Worm (Caenorhabditis elegans): ENCODE data around the gene Y56A3A.7.

Gene Y56A3A.7

ce11 chrIII:11918247-11918769 lies 28.5 kb downstream of the Y56A3A.7 start, which contains the start of gene znf-593 (continued):
- TF ChIP-seq mes-4 (tag; optimal IDR thresholded peaks at IDR 0.05) (no peak), snpc-4 (GFP tag; optimal IDR thresholded peaks at IDR 0.05) (no peak), snpc-4 (tag; optimal IDR thresholded peaks at IDR 0.05) (no peak), hmg-1.2 (GFP tag; IDR thresholded peaks at IDR 0.05) (no peak), lin-40 (tag; optimal IDR thresholded peaks at IDR 0.05) (no peak), F55B11.4 (tag; optimal IDR thresholded peaks at IDR 0.05; ENCODE audit: borderline replicate concordance, insufficient read depth) (no peak), egl-44 (GFP tag; IDR thresholded peaks at IDR 0.05) (no peak), B0336.3 (GFP tag; IDR thresholded peaks at IDR 0.05) (no peak; the same call in 1 of the 2 replicates), ztf-18 (tag; optimal IDR thresholded peaks at IDR 0.05) (no peak), F22D6.2 (tag; optimal IDR thresholded peaks at IDR 0.05) (no peak), pha-4 (tag; optimal IDR thresholded peaks at IDR 0.05) (no peak), snpc-3.4 (tag; optimal IDR thresholded peaks at IDR 0.05) (no peak), rcor-1 (GFP tag; IDR thresholded peaks at IDR 0.05) (no peak), pbrm-1 (GFP tag; IDR thresholded peaks at IDR 0.05) (no peak), nfyb-1 (GFP tag; IDR thresholded peaks at IDR 0.05) (0 out of 2 replicates have a peak, but pooled peaks have one; percentile 30), dpff-1 (tag; optimal IDR thresholded peaks at IDR 0.05) (no peak), madf-10 (tag; optimal IDR thresholded peaks at IDR 0.05) (no peak), mcd-1 (GFP tag; IDR thresholded peaks at IDR 0.05) (no peak), let-526 (GFP tag; IDR thresholded peaks at IDR 0.05) (no peak), madf-8 (GFP tag; conservative IDR thresholded peaks at IDR 0.05) (no peak), madf-6 (GFP tag; IDR thresholded peaks at IDR 0.05) (peak; percentile 33; the same call in 1 of the 2 replicates), F23B12.7 (tag; optimal IDR thresholded peaks at IDR 0.05; ENCODE audit: insufficient read depth) (no peak), ekl-4 (GFP tag; IDR thresholded peaks at IDR 0.05) (0 out of 2 replicates have a peak, but pooled peaks have one; percentile 12), cebp-2 (GFP tag; IDR thresholded peaks at IDR 0.05) (no peak), K12H6.12 (tag; optimal IDR thresholded peaks at IDR 0.05) (no peak), mel-28 (tag; optimal IDR thresholded peaks at IDR 0.05; ENCODE audit: borderline replicate concordance) (no peak), rec-8 (tag; optimal IDR thresholded peaks at IDR 0.05) (no peak), nhr-27 (tag; optimal IDR thresholded peaks at IDR 0.05) (no peak), atf-7 (tag; optimal IDR thresholded peaks at IDR 0.05) (no peak), ztf-28 (GFP tag; IDR thresholded peaks at IDR 0.05) (no peak), nhr-120 (GFP tag; IDR thresholded peaks at IDR 0.05) (no peak), Y95B8A.8 (GFP tag; IDR thresholded peaks at IDR 0.05) (no peak), nhr-80 (tag; optimal IDR thresholded peaks at IDR 0.05) (no peak), F57A8.1 (GFP tag; optimal IDR thresholded peaks at IDR 0.05) (no peak), F57C9.4 (tag; optimal IDR thresholded peaks at IDR 0.05) (no peak), F52B5.7 (tag; optimal IDR thresholded peaks at IDR 0.05) (no peak), Y56A3A.18 (GFP tag; IDR thresholded peaks at IDR 0.05) (no peak), rpc-1 (optimal IDR thresholded peaks at IDR 0.05) (no peak), rpc-1 (tag; optimal IDR thresholded peaks at IDR 0.05) (no peak), attf-3 (GFP tag; conservative IDR thresholded peaks at IDR 0.05) (no peak), unc-62 (GFP tag; optimal IDR thresholded peaks at IDR 0.05) (no peak), ama-1 (optimal IDR thresholded peaks at IDR 0.05) (peak; percentile 9), ama-1 (GFP tag; optimal IDR thresholded peaks at IDR 0.05) (no peak), K11D2.4 (GFP tag; IDR thresholded peaks at IDR 0.05) (no peak)
